Fruit fly (Drosophila melanogaster): ENCODE results near the gene CG14132.

CG14132 gene

dm6 chr3L:11715187-11715586 is at the start of gene CG14132:
TSS of gene CG14132 (minus strand) at chr3L:11715285.
- TF ChIP-seq rn (GFP tag; IDR thresholded peaks at IDR 0.05) (no peak), fd96Ca (GFP tag; IDR thresholded peaks at IDR 0.05) (peak; percentile 36; the same call in 1 of the 3 replicates), EcR (GFP tag; optimal IDR thresholded peaks at IDR 0.05) (peak; percentile 43), CG4496 (GFP tag; IDR thresholded peaks at IDR 0.05) (0 out of 3 replicates have a peak, but pooled peaks have one; percentile 30)

dm6 chr3L:11751005-11751404 is 35.9 kb upstream of the CG14132 start, which contains the start of gene Gr68a:
TSS of gene Gr68a (plus strand) at chr3L:11751305.
- no peak for TF ChIP-seq CG32121 (GFP tag; IDR thresholded peaks at IDR 0.05)
- TF ChIP-seq fd96Ca (GFP tag; IDR thresholded peaks at IDR 0.05): no peak
- TF ChIP-seq CG8301 (tag; optimal IDR thresholded peaks at IDR 0.05): no peak
- TF ChIP-seq Ets98B (GFP tag; IDR thresholded peaks at IDR 0.05): no peak
- no peak for TF ChIP-seq CG13204 (GFP tag; optimal IDR thresholded peaks at IDR 0.05)
- TF ChIP-seq CG12605 (GFP tag; IDR thresholded peaks at IDR 0.05): no peak
- TF ChIP-seq Snoo (tag; optimal IDR thresholded peaks at IDR 0.05): no peak
- no peak for TF ChIP-seq Pif1B (GFP tag; optimal IDR thresholded peaks at IDR 0.05)
- no peak for TF ChIP-seq CG14655 (GFP tag; optimal IDR thresholded peaks at IDR 0.05)
- TF ChIP-seq CG4496 (GFP tag; IDR thresholded peaks at IDR 0.05): no peak
- no peak for TF ChIP-seq D1 (tag; optimal IDR thresholded peaks at IDR 0.05)
- no peak for TF ChIP-seq CG9948 (tag; optimal IDR thresholded peaks at IDR 0.05)

dm6 chr3L:11731841-11732240 is 16.8 kb upstream of the CG14132 start, which contains the start of gene CG32087:
TSS of gene CG32087 (plus strand) at chr3L:11732141.
- TF ChIP-seq Snoo (tag; optimal IDR thresholded peaks at IDR 0.05): no peak
- TF ChIP-seq gl (tag; optimal IDR thresholded peaks at IDR 0.05): no peak
- no peak for TF ChIP-seq CG12605 (GFP tag; IDR thresholded peaks at IDR 0.05)
- TF ChIP-seq CG8159 (tag; optimal IDR thresholded peaks at IDR 0.05): no peak
- TF ChIP-seq CG14655 (GFP tag; optimal IDR thresholded peaks at IDR 0.05): no peak
- no peak for TF ChIP-seq CG4496 (GFP tag; IDR thresholded peaks at IDR 0.05)
- no peak for TF ChIP-seq D1 (tag; optimal IDR thresholded peaks at IDR 0.05)
- no peak for TF ChIP-seq CG34367 (tag; optimal IDR thresholded peaks at IDR 0.05)
- TF ChIP-seq CG9948 (tag; optimal IDR thresholded peaks at IDR 0.05): no peak
- no peak for TF ChIP-seq Pif1B (GFP tag; optimal IDR thresholded peaks at IDR 0.05)
- TF ChIP-seq CG10348 (GFP tag; IDR thresholded peaks at IDR 0.05): no peak
- no peak for TF ChIP-seq CG32121 (GFP tag; IDR thresholded peaks at IDR 0.05)
- TF ChIP-seq Pif1A (GFP tag; optimal IDR thresholded peaks at IDR 0.05): no peak
- no peak for TF ChIP-seq CG17806 (tag; optimal IDR thresholded peaks at IDR 0.05)
- no peak for TF ChIP-seq fd96Ca (GFP tag; IDR thresholded peaks at IDR 0.05)
- TF ChIP-seq EcR (GFP tag; optimal IDR thresholded peaks at IDR 0.05): no peak
- TF ChIP-seq CG8301 (tag; optimal IDR thresholded peaks at IDR 0.05): no peak
- no peak for TF ChIP-seq CG15710 (tag; optimal IDR thresholded peaks at IDR 0.05)
- TF ChIP-seq CG13204 (GFP tag; optimal IDR thresholded peaks at IDR 0.05): no peak
- TF ChIP-seq Ets98B (GFP tag; IDR thresholded peaks at IDR 0.05): no peak

DNA sequence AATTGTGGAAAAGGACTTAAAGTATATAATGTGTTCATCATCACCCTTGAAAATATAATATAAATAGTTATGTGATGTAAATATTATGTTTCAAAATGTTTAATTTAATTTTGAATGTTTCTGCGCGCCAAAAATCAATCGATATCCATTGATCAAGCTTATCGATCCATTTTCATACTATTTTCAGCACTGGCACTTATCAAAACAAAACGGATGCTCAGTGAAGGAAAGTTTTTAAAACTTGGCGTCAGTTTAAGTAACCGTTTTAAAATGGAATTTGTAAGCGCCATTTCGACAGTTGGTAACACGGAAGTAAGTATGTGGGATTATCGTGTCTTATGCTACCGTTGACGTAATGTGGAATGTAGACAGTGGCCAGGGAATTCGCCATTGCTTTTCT is 13.1 kb upstream of the CG14132 start, which contains the start of gene sunn:
Gene sunn (plus strand): TSS at position 202 of the 400 bp plus-strand sequence.
- TF ChIP-seq CG8159 (tag; optimal IDR thresholded peaks at IDR 0.05): no peak
- no peak for TF ChIP-seq rn (GFP tag; IDR thresholded peaks at IDR 0.05)
- no peak for TF ChIP-seq CG15710 (tag; optimal IDR thresholded peaks at IDR 0.05)
- TF ChIP-seq CG12605 (GFP tag; IDR thresholded peaks at IDR 0.05): no peak
- no peak for TF ChIP-seq CG14655 (GFP tag; optimal IDR thresholded peaks at IDR 0.05)
- TF ChIP-seq fd96Ca (GFP tag; IDR thresholded peaks at IDR 0.05): no peak

DNA sequence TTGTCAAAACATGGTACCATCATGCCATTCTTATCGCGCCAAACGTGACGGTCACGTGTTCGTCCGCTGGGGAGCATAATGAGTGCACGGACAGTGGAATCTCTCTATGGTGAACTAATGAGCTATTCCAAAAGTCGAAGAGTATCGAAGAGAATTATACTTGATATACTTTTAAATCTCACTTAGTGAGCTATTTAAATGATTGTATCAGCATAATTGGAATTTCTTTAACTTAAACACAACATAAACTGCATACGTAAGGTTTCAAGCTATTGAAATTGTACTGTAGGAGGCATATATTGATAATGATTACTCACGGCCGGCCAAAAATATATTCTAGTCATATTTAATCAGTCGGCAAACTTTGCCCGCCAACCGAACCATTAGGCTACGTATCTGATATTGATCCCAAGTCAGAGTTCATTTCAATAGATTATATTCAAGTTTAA is 6.4 kb upstream of the CG14132 start:
- TF ChIP-seq D1 (tag; optimal IDR thresholded peaks at IDR 0.05) (no peak), Ets98B (GFP tag; IDR thresholded peaks at IDR 0.05) (no peak), CG17806 (tag; optimal IDR thresholded peaks at IDR 0.05) (no peak), Pif1B (GFP tag; optimal IDR thresholded peaks at IDR 0.05) (no peak), rn (GFP tag; IDR thresholded peaks at IDR 0.05) (no peak), CG32121 (GFP tag; IDR thresholded peaks at IDR 0.05) (no peak), CG15710 (tag; optimal IDR thresholded peaks at IDR 0.05) (no peak), CG9948 (tag; optimal IDR thresholded peaks at IDR 0.05) (no peak), CG4496 (GFP tag; IDR thresholded peaks at IDR 0.05) (no peak), CG12605 (GFP tag; IDR thresholded peaks at IDR 0.05) (no peak), CG8301 (tag; optimal IDR thresholded peaks at IDR 0.05) (no peak), fd96Ca (GFP tag; IDR thresholded peaks at IDR 0.05) (no peak), gl (tag; optimal IDR thresholded peaks at IDR 0.05) (no peak), CG10348 (GFP tag; IDR thresholded peaks at IDR 0.05) (no peak), CG14655 (GFP tag; optimal IDR thresholded peaks at IDR 0.05) (no peak), CG34367 (tag; optimal IDR thresholded peaks at IDR 0.05) (no peak)

- TF ChIP-seq Pif1B (GFP tag; optimal IDR thresholded peaks at IDR 0.05): no peak
- TF ChIP-seq Snoo (tag; optimal IDR thresholded peaks at IDR 0.05): peak; percentile 6
- peak; percentile 36; the same call in 1 of the 2 replicates for TF ChIP-seq CG12605 (GFP tag; IDR thresholded peaks at IDR 0.05)
- no peak for TF ChIP-seq CG13204 (GFP tag; optimal IDR thresholded peaks at IDR 0.05)
- TF ChIP-seq CG34367 (tag; optimal IDR thresholded peaks at IDR 0.05): no peak
- TF ChIP-seq CG14655 (GFP tag; optimal IDR thresholded peaks at IDR 0.05): no peak
- TF ChIP-seq CG4496 (GFP tag; IDR thresholded peaks at IDR 0.05): 0 out of 3 replicates have a peak, but pooled peaks have one; percentile 24
- TF ChIP-seq rn (GFP tag; IDR thresholded peaks at IDR 0.05): no peak
- TF ChIP-seq gl (tag; optimal IDR thresholded peaks at IDR 0.05): no peak
- TF ChIP-seq Ets98B (GFP tag; IDR thresholded peaks at IDR 0.05): no peak
- TF ChIP-seq CG32121 (GFP tag; IDR thresholded peaks at IDR 0.05): no peak
- TF ChIP-seq CG15710 (tag; optimal IDR thresholded peaks at IDR 0.05): peak; percentile 9
- no peak for TF ChIP-seq CG10348 (GFP tag; IDR thresholded peaks at IDR 0.05)
- no peak for TF ChIP-seq EcR (GFP tag; optimal IDR thresholded peaks at IDR 0.05)
- no peak for TF ChIP-seq Pif1A (GFP tag; optimal IDR thresholded peaks at IDR 0.05)
- no peak for TF ChIP-seq fd96Ca (GFP tag; IDR thresholded peaks at IDR 0.05)
- TF ChIP-seq D1 (tag; optimal IDR thresholded peaks at IDR 0.05): no peak
- no peak for TF ChIP-seq CG8159 (tag; optimal IDR thresholded peaks at IDR 0.05)
- no peak for TF ChIP-seq CG17806 (tag; optimal IDR thresholded peaks at IDR 0.05)
- TF ChIP-seq CG8301 (tag; optimal IDR thresholded peaks at IDR 0.05): no peak
- no peak for TF ChIP-seq CG9948 (tag; optimal IDR thresholded peaks at IDR 0.05)
Observed at dm6 chr3L:11720780-11721179, 5.7 kb upstream of the CG14132 start, which contains the start of gene Bmcp. TSS of gene Bmcp (plus strand) at chr3L:11720934.
